Worm (Caenorhabditis elegans) whole organism, L2 larva: ENCODE results near the gene srd-3.

Experiments
- nhr-11 ChIP-seq: fragments of 150-350 bp; optimal IDR thresholded peaks from 2 replicates; lab custom pipeline; 2014; ENCODE audit warnings: missing biosample characterization, missing genetic modification characterization
- nhr-129 ChIP-seq: fragments of 150-350 bp; optimal IDR thresholded peaks from 2 replicates; lab custom pipeline; 2014; ENCODE audit warnings: missing biosample characterization, missing genetic modification characterization
- nhr-23 ChIP-seq: fragments of 150-350 bp; optimal IDR thresholded peaks from 2 replicates; lab custom pipeline; 2014; ENCODE audit warnings: missing biosample characterization, missing genetic modification reagents, missing genetic modification characterization
- nhr-237 ChIP-seq: fragments of 150-350 bp; optimal IDR thresholded peaks from 2 replicates; lab custom pipeline; 2014; ENCODE audit warnings: missing biosample characterization, missing genetic modification characterization
- nhr-25 ChIP-seq: fragments of 150-350 bp; sonication (generic microtip); optimal IDR thresholded peaks from 3 replicates; lab custom pipeline; 2014; ENCODE audit warnings: missing biosample characterization, missing genetic modification characterization
- snpc-4 ChIP-seq: fragments of 150-350 bp; optimal IDR thresholded peaks from 2 replicates; lab custom pipeline; 2014; ENCODE audit warnings: missing biosample characterization, missing genetic modification characterization

- TF ChIP-seq nhr-129 (tag; lab: Kevin White, UChicago) (no peak), snpc-4 (tag; lab: Kevin White, UChicago) (no peak), nhr-25 (tag; lab: Kevin White, UChicago) (peak; percentile 65), nhr-11 (no peak), nhr-237 (tag; lab: Kevin White, UChicago) (no peak), nhr-23 (tag; lab: Kevin White, UChicago) (no peak)
Observed at ce11 chrII:178146-178545, 49.3 kb upstream of the srd-3 start.
